Fruit fly (Drosophila melanogaster): ENCODE data around the gene M1BP.

Gene M1BP

dm6 chr3R:8731597-8732263, at the start of gene M1BP, which contains the start of gene CG8202:
TSS of gene M1BP (minus strand) at chr3R:8731698.
TSS of gene CG8202 (plus strand) at chr3R:8732091.
- TF ChIP-seq Abd-B (GFP tag; optimal IDR thresholded peaks at IDR 0.05) (no peak), Rel (GFP tag; optimal IDR thresholded peaks at IDR 0.05) (no peak), Rel (tag; optimal IDR thresholded peaks at IDR 0.05) (peak; percentile 65), jim (GFP tag; optimal IDR thresholded peaks at IDR 0.05) (peak; percentile 32), Vsx2 (GFP tag; optimal IDR thresholded peaks at IDR 0.05; ENCODE audit: partially characterized antibody) (no peak), br (GFP tag; optimal IDR thresholded peaks at IDR 0.05) (peak; percentile 64), Hr83 (GFP tag; optimal IDR thresholded peaks at IDR 0.05; ENCODE audit: poor library complexity, severe bottlenecking) (peak; percentile 58), usp (GFP tag; optimal IDR thresholded peaks at IDR 0.05) (no peak), CrebA (GFP tag; optimal IDR thresholded peaks at IDR 0.05; ENCODE audit: borderline replicate concordance) (no peak), GATAd (GFP tag; optimal IDR thresholded peaks at IDR 0.05) (no peak), CG9705 (GFP tag; optimal IDR thresholded peaks at IDR 0.05) (peak; percentile 78), dsf (GFP tag; optimal IDR thresholded peaks at IDR 0.05; ENCODE audit: borderline replicate concordance) (peak; percentile 35), woc (GFP tag; optimal IDR thresholded peaks at IDR 0.05) (peak; percentile 63), Sp1 (GFP tag; optimal IDR thresholded peaks at IDR 0.05) (peak; percentile 92), OdsH (GFP tag; optimal IDR thresholded peaks at IDR 0.05) (peak; percentile 83), Mio (GFP tag; optimal IDR thresholded peaks at IDR 0.05) (peak; percentile 44), Hnf4 (GFP tag; optimal IDR thresholded peaks at IDR 0.05) (peak; percentile 70), brk (GFP tag; optimal IDR thresholded peaks at IDR 0.05) (no peak), Jra (GFP tag; optimal IDR thresholded peaks at IDR 0.05) (peak; percentile 44), pan (optimal IDR thresholded peaks at IDR 0.05) (no peak), h (GFP tag; optimal IDR thresholded peaks at IDR 0.05) (peak; percentile 74), dmrt93B (GFP tag; optimal IDR thresholded peaks at IDR 0.05) (peak; percentile 87), N (GFP tag; optimal IDR thresholded peaks at IDR 0.05) (no peak), ey (GFP tag; optimal IDR thresholded peaks at IDR 0.05) (peak; percentile 59), psq (GFP tag; optimal IDR thresholded peaks at IDR 0.05) (peak; percentile 88), lola (GFP tag; optimal IDR thresholded peaks at IDR 0.05) (no peak), HLH106 (tag; optimal IDR thresholded peaks at IDR 0.05) (peak; percentile 91), Myc (optimal IDR thresholded peaks at IDR 0.05) (peak; percentile 42), sage (GFP tag; optimal IDR thresholded peaks at IDR 0.05) (peak; percentile 41), foxo (GFP tag; optimal IDR thresholded peaks at IDR 0.05) (peak in 1 of 2 experiments; percentile 89), fru (GFP tag; optimal IDR thresholded peaks at IDR 0.05) (peak; percentile 75), rgr (GFP tag; optimal IDR thresholded peaks at IDR 0.05) (peak; percentile 86), sv (GFP tag; optimal IDR thresholded peaks at IDR 0.05) (peak; percentile 44)

- TF ChIP-seq dsf (GFP tag; optimal IDR thresholded peaks at IDR 0.05; ENCODE audit: borderline replicate concordance) (no peak), CG32264 (GFP tag; optimal IDR thresholded peaks at IDR 0.05) (no peak), Dfd (GFP tag; optimal IDR thresholded peaks at IDR 0.05) (no peak), lola (GFP tag; optimal IDR thresholded peaks at IDR 0.05) (no peak), Jra (GFP tag; optimal IDR thresholded peaks at IDR 0.05) (no peak), HLH106 (tag; optimal IDR thresholded peaks at IDR 0.05) (no peak)
Measured at dm6 chr3R:8780689-8781088, 49.2 kb upstream of the M1BP start, which contains the start of gene CG33189. TSS of gene CG33189 (minus strand) at chr3R:8780789.

- TF ChIP-seq rgr (GFP tag; optimal IDR thresholded peaks at IDR 0.05) (no peak), dl (GFP tag; optimal IDR thresholded peaks at IDR 0.05; ENCODE audit: insufficient read depth in 1 of 2, partially characterized antibody in 2 of 2) (no peak), pan (optimal IDR thresholded peaks at IDR 0.05) (no peak)
Measured at dm6 chr3R:8779823-8780222, 48.3 kb upstream of the M1BP start, which contains the start of gene CG33191. TSS of gene CG33191 (minus strand) at chr3R:8779923.

dm6 chr3R:8773135-8773534, 41.6 kb upstream of the M1BP start, which contains the start of gene CG34301:
TSS of gene CG34301 (plus strand) at chr3R:8773435.
- TF ChIP-seq lola (GFP tag; optimal IDR thresholded peaks at IDR 0.05) (no peak), brk (GFP tag; optimal IDR thresholded peaks at IDR 0.05) (no peak), usp (GFP tag; optimal IDR thresholded peaks at IDR 0.05) (no peak), OdsH (GFP tag; optimal IDR thresholded peaks at IDR 0.05) (no peak)
